Fruit fly (Drosophila melanogaster): Measurements from ENCODE around the gene csw.

The csw gene

DNA sequence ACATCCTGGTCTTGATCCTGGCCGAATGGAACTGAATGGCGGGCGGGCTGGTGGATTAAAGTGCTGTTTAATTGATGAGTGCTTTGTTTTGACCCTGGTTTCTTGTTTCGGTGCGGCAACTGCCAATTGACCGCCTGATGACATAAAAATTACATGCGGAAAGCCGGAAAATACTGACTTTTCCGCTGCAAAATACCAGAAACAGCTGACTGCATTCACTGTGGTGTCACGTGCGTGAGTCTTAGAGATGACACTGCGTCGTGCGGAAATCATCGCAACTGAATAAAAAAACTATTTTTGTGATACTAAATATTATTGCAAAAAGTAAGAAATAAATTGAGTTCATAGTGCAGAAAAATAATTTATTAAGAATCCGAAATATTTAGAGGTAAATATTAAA lies 55.4 kb downstream of the csw start, which contains the start of gene bcn92 (continued):
- TF ChIP-seq abd-A (tag; optimal IDR thresholded peaks at IDR 0.05) (no peak), CG1832 (GFP tag; optimal IDR thresholded peaks at IDR 0.05) (no peak), dan (GFP tag; IDR thresholded peaks at IDR 0.05) (no peak), Rx (GFP tag; IDR thresholded peaks at IDR 0.05) (no peak), ATbp (GFP tag; optimal IDR thresholded peaks at IDR 0.05) (no peak), ftz-f1 (GFP tag; optimal IDR thresholded peaks at IDR 0.05) (peak; percentile 48), CG8281 (tag; optimal IDR thresholded peaks at IDR 0.05) (no peak), CG15514 (GFP tag; optimal IDR thresholded peaks at IDR 0.05) (peak; percentile 61), Nf-YA (GFP tag; IDR thresholded peaks at IDR 0.05) (no peak), CG10431 (GFP tag; optimal IDR thresholded peaks at IDR 0.05) (peak; percentile 83), Gug (GFP tag; IDR thresholded peaks at IDR 0.05) (peak; percentile 56; the same call in 2 of the 4 replicates), Atf6 (GFP tag; IDR thresholded peaks at IDR 0.05) (0 out of 2 replicates have a peak, but pooled peaks have one; percentile 23), zen2 (GFP tag; IDR thresholded peaks at IDR 0.05; ENCODE audit: partially characterized antibody) (peak; percentile 92), CG14014 (GFP tag; IDR thresholded peaks at IDR 0.05) (peak; percentile 60; the same call in 1 of the 2 replicates), unpg (GFP tag; optimal IDR thresholded peaks at IDR 0.05) (peak; percentile 8), CG1603 (tag; optimal IDR thresholded peaks at IDR 0.05) (peak; percentile 65), CG3838 (GFP tag; optimal IDR thresholded peaks at IDR 0.05) (no peak), CG6854 (GFP tag; optimal IDR thresholded peaks at IDR 0.05) (no peak), CG1024 (GFP tag; IDR thresholded peaks at IDR 0.05) (0 out of 2 replicates have a peak, but pooled peaks have one; percentile 11), CG7786 (GFP tag; optimal IDR thresholded peaks at IDR 0.05) (peak; percentile 33), bcd (GFP tag; optimal IDR thresholded peaks at IDR 0.05) (no peak), D19A (tag; optimal IDR thresholded peaks at IDR 0.05) (no peak), CG2199 (GFP tag; IDR thresholded peaks at IDR 0.05) (no peak), Meics (GFP tag; optimal IDR thresholded peaks at IDR 0.05) (peak; percentile 37), tx (GFP tag; optimal IDR thresholded peaks at IDR 0.05) (no peak), bigmax (GFP tag; optimal IDR thresholded peaks at IDR 0.05) (no peak), lilli (GFP tag; optimal IDR thresholded peaks at IDR 0.05) (peak; percentile 57), Dfd (GFP tag; optimal IDR thresholded peaks at IDR 0.05) (no peak), BEAF-32 (GFP tag; optimal IDR thresholded peaks at IDR 0.05) (peak; percentile 90), sens-2 (GFP tag; IDR thresholded peaks at IDR 0.05) (no peak), dati (GFP tag; IDR thresholded peaks at IDR 0.05) (no peak), insv (GFP tag; optimal IDR thresholded peaks at IDR 0.05) (peak in 1 of 2 experiments; percentile 84), CG11456 (GFP tag; IDR thresholded peaks at IDR 0.05) (0 out of 3 replicates have a peak, but pooled peaks have one; percentile 46), zfh1 (GFP tag; IDR thresholded peaks at IDR 0.05) (no peak; the same call in 2 of the 3 replicates), CG13296 (GFP tag; optimal IDR thresholded peaks at IDR 0.05) (peak; percentile 7), psq (GFP tag; optimal IDR thresholded peaks at IDR 0.05) (no peak), knrl (GFP tag; IDR thresholded peaks at IDR 0.05; ENCODE audit: partially characterized antibody) (peak; percentile 94), CG7745 (tag; optimal IDR thresholded peaks at IDR 0.05) (no peak), croc (GFP tag; conservative IDR thresholded peaks at IDR 0.05) (no peak), CG3847 (GFP tag; IDR thresholded peaks at IDR 0.05) (peak; percentile 39), HLHmδ (GFP tag; optimal IDR thresholded peaks at IDR 0.05) (peak; percentile 4), CG13123 (GFP tag; optimal IDR thresholded peaks at IDR 0.05) (peak; percentile 26), gsb (GFP tag; IDR thresholded peaks at IDR 0.05) (no peak), sc (optimal IDR thresholded peaks at IDR 0.05) (no peak), sc (GFP tag; optimal IDR thresholded peaks at IDR 0.05) (no peak), CG4282 (GFP tag; optimal IDR thresholded peaks at IDR 0.05) (no peak), sens (GFP tag) (peak; percentile 84), CG17612 (GFP tag; IDR thresholded peaks at IDR 0.05) (no peak), slbo (GFP tag; IDR thresholded peaks at IDR 0.05) (peak; percentile 76), CoRest (tag; optimal IDR thresholded peaks at IDR 0.05) (peak; percentile 22), Sox100B (GFP tag; optimal IDR thresholded peaks at IDR 0.05) (no peak), Poxn (GFP tag; IDR thresholded peaks at IDR 0.05) (no peak)

Data from whole organism, embryonic.